Worm (Caenorhabditis elegans) whole organism, early embryonic: ENCODE data around the gene C53B4.2.

Source experiments
- B0310.2 ChIP-seq: sonication (generic microtip); optimal IDR thresholded peaks from 2 replicates; lab custom pipeline; 2016; ENCODE audit warnings: mild to moderate bottlenecking, missing genetic modification characterization, missing compliant biosample characterization
- aly-1 ChIP-seq: sonication (generic microtip); optimal IDR thresholded peaks from 2 replicates; lab custom pipeline; 2016; ENCODE audit warnings: missing genetic modification characterization, missing compliant biosample characterization
- ama-1 ChIP-seq: fragments of 150-350 bp; optimal IDR thresholded peaks from 2 replicates; lab custom pipeline; 2014
- flt-1 ChIP-seq: fragments of 200-800 bp; sonication (Bioruptor generic); IDR thresholded peaks from 2 replicates; pipeline ENCODE4 v1.3.6; 2022; ENCODE audit warnings: missing genetic modification characterization, missing compliant biosample characterization
- hmbx-1 ChIP-seq: sonication (generic microtip); optimal IDR thresholded peaks from 2 replicates; lab custom pipeline; 2016; ENCODE audit warnings: mild to moderate bottlenecking, missing genetic modification characterization, missing compliant biosample characterization
- scrt-1 ChIP-seq: fragments of 200-800 bp; sonication (Bioruptor generic); IDR thresholded peaks from 2 replicates; pipeline ENCODE4 v1.3.6; 2022; ENCODE audit warnings: missing genetic modification characterization, missing compliant biosample characterization
- tra-4 ChIP-seq: sonication (generic microtip); optimal IDR thresholded peaks from 2 replicates; lab custom pipeline; 2017; ENCODE audit warnings: missing genetic modification characterization, missing compliant biosample characterization

DNA sequence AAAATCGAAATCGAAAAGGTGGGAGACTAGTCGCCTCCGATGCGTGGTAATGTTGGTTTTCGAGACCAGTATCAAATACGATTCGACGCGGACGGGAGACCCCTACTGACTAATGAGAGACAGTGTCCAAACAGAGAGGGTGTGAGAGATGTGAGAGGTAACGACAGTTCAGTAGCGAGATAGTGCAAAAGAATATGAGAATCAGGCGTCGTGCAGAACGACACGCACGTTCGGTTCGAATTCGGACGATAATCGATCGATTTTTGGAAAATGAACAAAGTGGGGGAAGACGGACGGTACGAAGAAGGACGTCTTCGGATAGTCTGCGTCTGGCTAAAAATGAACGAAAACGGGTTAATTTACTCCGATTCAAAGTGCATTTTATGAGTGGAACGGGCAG lies 44.0 kb upstream of the C53B4.2 start, which contains the start of gene D1046.16:
- TF ChIP-seq B0310.2 (tag; lab: Kevin White, UChicago) (no peak), tra-4 (tag; lab: Kevin White, UChicago) (no peak), ama-1 (lab: Kevin White, UChicago) (no peak), hmbx-1 (no peak), flt-1 (GFP tag; lab: Robert Waterston, UW) (no peak), aly-1 (tag; lab: Kevin White, UChicago) (no peak), scrt-1 (GFP tag; lab: Robert Waterston, UW) (no peak)
